Worm (Caenorhabditis elegans) whole organism, L2 larva: ENCODE results near the gene C16C8.11.

ENCODE experiments used
- C34F6.9 ChIP-seq: fragments of 150-350 bp; optimal IDR thresholded peaks from 2 replicates; lab custom pipeline; 2014; ENCODE audit warnings: missing biosample characterization, missing genetic modification characterization
- F13H6.1 ChIP-seq: sonication (generic microtip); optimal IDR thresholded peaks from 2 replicates; lab custom pipeline; 2016; ENCODE audit warnings: missing genetic modification characterization, missing compliant biosample characterization
- R02D3.7 ChIP-seq: fragments of 150-350 bp; optimal IDR thresholded peaks from 2 replicates; lab custom pipeline; 2014; ENCODE audit warnings: missing biosample characterization, missing genetic modification characterization
- Y55F3AM.14 ChIP-seq: fragments of 200-800 bp; sonication (Bioruptor generic); optimal IDR thresholded peaks from 2 replicates; lab custom pipeline; 2018; ENCODE audit warnings: mild to moderate bottlenecking, missing genetic modification characterization, missing compliant biosample characterization
- ZK546.5 ChIP-seq: sonication (generic microtip); optimal IDR thresholded peaks from 2 replicates; lab custom pipeline; 2017; ENCODE audit warnings: missing biosample characterization, missing genetic modification characterization
- alr-1 ChIP-seq: fragments of 150-350 bp; optimal IDR thresholded peaks from 2 replicates; lab custom pipeline; 2014; ENCODE audit warnings: missing biosample characterization, missing genetic modification characterization
- aly-2 ChIP-seq: fragments of 150-350 bp; optimal IDR thresholded peaks from 2 replicates; lab custom pipeline; 2014; ENCODE audit warnings: missing biosample characterization, missing genetic modification characterization
- blmp-1 ChIP-seq: sonication (generic microtip); optimal IDR thresholded peaks from 2 replicates; lab custom pipeline; 2017; ENCODE audit warnings: missing genetic modification characterization, mild to moderate bottlenecking, missing compliant biosample characterization, antibody characterized with exemption, moderate library complexity; ENCODE audit not compliant: insufficient read depth
- ceh-16 ChIP-seq: fragments of 150-350 bp; optimal IDR thresholded peaks from 2 replicates; lab custom pipeline; 2014; ENCODE audit warnings: missing biosample characterization, missing genetic modification characterization
- ceh-82 ChIP-seq: fragments of 150-350 bp; optimal IDR thresholded peaks from 2 replicates; lab custom pipeline; 2014; ENCODE audit warnings: missing biosample characterization, missing genetic modification characterization
- crh-2 ChIP-seq: sonication (generic microtip); optimal IDR thresholded peaks from 2 replicates; lab custom pipeline; 2017; ENCODE audit warnings: missing biosample characterization, missing genetic modification characterization
- dmd-4 ChIP-seq: sonication (generic microtip); optimal IDR thresholded peaks from 2 replicates; lab custom pipeline; 2017; ENCODE audit warnings: missing biosample characterization, missing genetic modification characterization
- elt-3 ChIP-seq: sonication (generic microtip); optimal IDR thresholded peaks from 2 replicates; lab custom pipeline; 2017; ENCODE audit warnings: missing biosample characterization, missing genetic modification characterization
- fos-1 ChIP-seq: fragments of 150-350 bp; optimal IDR thresholded peaks from 2 replicates; lab custom pipeline; 2014; ENCODE audit warnings: missing biosample characterization, missing genetic modification characterization
- gmeb-1 ChIP-seq: fragments of 150-350 bp; optimal IDR thresholded peaks from 2 replicates; lab custom pipeline; 2014; ENCODE audit warnings: missing biosample characterization, missing genetic modification characterization
- lin-39 ChIP-seq: fragments of 150-350 bp; optimal IDR thresholded peaks from 2 replicates; lab custom pipeline; 2014; ENCODE audit warnings: missing biosample characterization, missing genetic modification reagents, missing genetic modification characterization
- mdl-1 ChIP-seq, 2 experiments: fragments of 150-350 bp in 1 of 2; sonication (generic microtip) in 1 of 2; optimal IDR thresholded peaks; 2 replicates each; lab custom pipeline; 2017; ENCODE audit warnings: missing biosample characterization in 2 of 2, missing genetic modification characterization in 2 of 2
- nhr-11 ChIP-seq: fragments of 150-350 bp; optimal IDR thresholded peaks from 2 replicates; lab custom pipeline; 2014; ENCODE audit warnings: missing biosample characterization, missing genetic modification characterization
- nhr-12 ChIP-seq: fragments of 150-350 bp; optimal IDR thresholded peaks from 2 replicates; lab custom pipeline; 2014; ENCODE audit warnings: missing biosample characterization, missing genetic modification characterization
- nhr-129 ChIP-seq: fragments of 150-350 bp; optimal IDR thresholded peaks from 2 replicates; lab custom pipeline; 2014; ENCODE audit warnings: missing biosample characterization, missing genetic modification characterization
- nhr-237 ChIP-seq: fragments of 150-350 bp; optimal IDR thresholded peaks from 2 replicates; lab custom pipeline; 2014; ENCODE audit warnings: missing biosample characterization, missing genetic modification characterization
- nhr-6 ChIP-seq: fragments of 150-350 bp; optimal IDR thresholded peaks from 2 replicates; lab custom pipeline; 2014; ENCODE audit warnings: missing biosample characterization, missing genetic modification characterization
- nhr-77 ChIP-seq: fragments of 150-350 bp; optimal IDR thresholded peaks from 2 replicates; lab custom pipeline; 2014; ENCODE audit warnings: missing biosample characterization, missing genetic modification characterization
- peb-1 ChIP-seq: fragments of 150-350 bp; optimal IDR thresholded peaks from 2 replicates; lab custom pipeline; 2014; ENCODE audit warnings: missing biosample characterization, missing genetic modification characterization
- sem-4 ChIP-seq: fragments of 150-350 bp; optimal IDR thresholded peaks from 2 replicates; lab custom pipeline; 2014; ENCODE audit warnings: missing biosample characterization, missing genetic modification reagents, missing genetic modification characterization
- skn-1 ChIP-seq: sonication (generic microtip); optimal IDR thresholded peaks from 2 replicates; lab custom pipeline; 2017; ENCODE audit warnings: missing biosample characterization, missing genetic modification characterization
- sma-9 ChIP-seq, 2 experiments: fragments of 150-350 bp in 1 of 2; sonication (generic microtip) in 1 of 2; optimal IDR thresholded peaks; 2 replicates each; lab custom pipeline; 2014 to 2016; ENCODE audit warnings: missing genetic modification characterization in 2 of 2, mild to moderate bottlenecking in 1 of 2, missing biosample characterization in 1 of 2, missing compliant biosample characterization in 1 of 2, missing genetic modification reagents in 1 of 2, moderate library complexity in 1 of 2
- unc-62 ChIP-seq: fragments of 150-350 bp; optimal IDR thresholded peaks from 2 replicates; lab custom pipeline; 2014; ENCODE audit warnings: missing biosample characterization, missing genetic modification reagents, missing genetic modification characterization
- zag-1 ChIP-seq: fragments of 150-350 bp; optimal IDR thresholded peaks from 2 replicates; lab custom pipeline; 2014; ENCODE audit warnings: missing biosample characterization, missing genetic modification characterization
- ztf-1 ChIP-seq: fragments of 200-800 bp; sonication (Bioruptor generic); conservative IDR thresholded peaks from 2 replicates; pipeline ENCODE4 v1.3.6; 2022; ENCODE audit warnings: missing genetic modification characterization, missing compliant biosample characterization
- ztf-11 ChIP-seq: sonication (generic microtip); optimal IDR thresholded peaks from 2 replicates; lab custom pipeline; 2017; ENCODE audit warnings: missing biosample characterization, missing genetic modification characterization
- ztf-4 ChIP-seq: fragments of 150-350 bp; optimal IDR thresholded peaks from 2 replicates; lab custom pipeline; 2014; ENCODE audit warnings: missing biosample characterization, missing genetic modification characterization

C16C8.11 gene

ce11 chrII:3472817-3473216 lies 19.3 kb downstream of the C16C8.11 start, which contains the start of gene Y49F6B.6:
Y49F6B.6 (plus strand) TSS chrII:3473117.
- TF ChIP-seq Y55F3AM.14 = no peak

ce11 chrII:3473744-3474143 lies 20.2 kb downstream of the C16C8.11 start, which contains the start of gene sdz-32:
sdz-32 (plus strand) TSS chrII:3474044.
- TF ChIP-seq aly-2 (no peak), lin-39 (tag; lab: Kevin White, UChicago) (no peak), peb-1 (tag; lab: Kevin White, UChicago) (no peak), nhr-129 (no peak), ceh-82 (tag; lab: Kevin White, UChicago) (no peak), ztf-4 (tag; lab: Kevin White, UChicago) (no peak)

- TF ChIP-seq zag-1 (tag; lab: Kevin White, UChicago) (no peak), skn-1 (tag; lab: Kevin White, UChicago) (no peak), R02D3.7 (tag; lab: Kevin White, UChicago) (no peak), elt-3 (tag; lab: Kevin White, UChicago) (no peak), ZK546.5 (tag; lab: Kevin White, UChicago) (no peak), blmp-1 (tag; lab: Kevin White, UChicago) (no peak), sem-4 (no peak), nhr-6 (tag; lab: Kevin White, UChicago) (no peak), ceh-82 (tag; lab: Kevin White, UChicago) (no peak), alr-1 (tag; lab: Kevin White, UChicago) (no peak), aly-2 (no peak), unc-62 (GFP tag; lab: Kevin White, UChicago) (no peak), ztf-1 (GFP tag; lab: Robert Waterston, UW) (no peak), gmeb-1 (tag; lab: Kevin White, UChicago) (no peak), nhr-77 (tag; lab: Kevin White, UChicago) (no peak), sma-9 (GFP tag; optimal IDR thresholded peaks at IDR 0.05; lab: Kevin White, UChicago) (no peak), sma-9 (tag; optimal IDR thresholded peaks at IDR 0.05; lab: Kevin White, UChicago) (no peak), fos-1 (tag; lab: Kevin White, UChicago) (no peak), nhr-11 (tag; lab: Kevin White, UChicago) (no peak), ceh-16 (tag; lab: Kevin White, UChicago) (no peak), nhr-12 (tag; lab: Kevin White, UChicago) (no peak)
Measured at ce11 chrII:3476536-3476935, 23.0 kb downstream of the C16C8.11 start.

- TF ChIP-seq zag-1 (tag; lab: Kevin White, UChicago) = no peak
- no peak for TF ChIP-seq nhr-237 (tag; lab: Kevin White, UChicago)
- TF ChIP-seq ztf-11 = no peak
Measured at ce11 chrII:3477171-3477570, 23.7 kb downstream of the C16C8.11 start, which contains the start of gene fbxb-104. fbxb-104 (minus strand) TSS chrII:3477271.

- TF ChIP-seq blmp-1 (tag; lab: Kevin White, UChicago) = no peak
- no peak for TF ChIP-seq alr-1 (tag; lab: Kevin White, UChicago)
- no peak for TF ChIP-seq R02D3.7 (tag; lab: Kevin White, UChicago)
- no peak for TF ChIP-seq crh-2 (tag; lab: Kevin White, UChicago)
- no peak for TF ChIP-seq elt-3 (tag; lab: Kevin White, UChicago)
- TF ChIP-seq nhr-6 (tag; lab: Kevin White, UChicago) = no peak
- no peak for TF ChIP-seq zag-1 (tag; lab: Kevin White, UChicago)
- TF ChIP-seq fos-1 (tag; lab: Kevin White, UChicago) = no peak
- TF ChIP-seq mdl-1 (tag; optimal IDR thresholded peaks at IDR 0.05; lab: Kevin White, UChicago) = no peak
- no peak for TF ChIP-seq dmd-4 (tag; lab: Kevin White, UChicago)
- TF ChIP-seq C34F6.9 (tag; lab: Kevin White, UChicago) = no peak
- TF ChIP-seq ZK546.5 (tag; lab: Kevin White, UChicago) = no peak
- TF ChIP-seq F13H6.1 (tag; lab: Kevin White, UChicago) = no peak
- TF ChIP-seq ztf-11 = no peak
- TF ChIP-seq gmeb-1 (tag; lab: Kevin White, UChicago) = no peak
- TF ChIP-seq, all 48 proteins: peak for 0
Measured at ce11 chrII:3481584-3481983, 28.1 kb downstream of the C16C8.11 start, which contains the start of gene Y49F6B.8. Y49F6B.8 (minus strand) TSS chrII:3481684.
